Worm (Caenorhabditis elegans): ENCODE data around the gene paf-2.
A peak's percentile ranks its signal among the peaks of the same experiment; 100 is the strongest.

The paf-2 gene

DNA sequence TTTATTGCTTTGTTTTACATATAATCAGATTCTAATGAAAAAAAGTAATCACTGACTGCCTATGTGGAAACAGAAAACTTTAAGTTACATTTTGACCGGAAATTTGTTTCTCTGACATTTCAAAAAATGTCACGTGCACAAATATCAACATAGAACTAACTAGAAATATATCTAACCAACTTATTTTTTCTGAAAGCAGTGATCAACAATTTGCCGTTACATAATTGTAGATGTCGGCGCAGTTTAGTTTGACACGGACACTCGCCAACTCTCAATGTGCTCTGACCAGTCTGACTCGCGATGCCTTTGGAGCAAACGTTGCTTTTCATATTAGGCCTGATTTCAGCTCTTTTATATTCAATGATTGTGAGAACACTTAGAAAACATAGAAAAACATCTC lies 40.8 kb downstream of the paf-2 start, which contains the start of gene srv-6:
Gene srv-6, plus strand, starts transcription at position 301 of the 400 bp plus-strand sequence.
- TF ChIP-seq elt-3 (tag; optimal IDR thresholded peaks at IDR 0.05): no peak
- TF ChIP-seq ceh-39 (tag; optimal IDR thresholded peaks at IDR 0.05): no peak
- TF ChIP-seq bed-3 (GFP tag; optimal IDR thresholded peaks at IDR 0.05): no peak
- no peak for TF ChIP-seq pha-4 (tag; optimal IDR thresholded peaks at IDR 0.05)

DNA sequence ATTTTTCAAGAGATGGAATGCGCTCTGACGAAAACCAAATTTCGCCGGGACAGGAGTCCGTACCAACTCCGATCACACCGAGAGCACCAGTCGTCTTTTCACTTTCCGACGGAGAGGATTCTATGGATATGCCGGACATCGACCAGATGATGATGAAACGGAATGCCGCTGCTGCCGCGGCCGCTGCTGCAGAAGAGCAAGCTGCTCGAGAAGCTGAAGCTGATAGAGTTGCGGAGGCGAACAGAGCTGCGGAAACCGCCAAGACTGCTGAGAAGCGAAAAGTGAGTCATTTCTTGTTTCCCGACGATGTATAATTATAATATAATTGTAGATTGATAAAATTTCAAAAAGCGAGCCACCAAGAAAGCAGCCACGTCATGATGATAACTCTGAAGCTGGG lies 42.2 kb downstream of the paf-2 start:
- TF ChIP-seq zip-8 (tag; optimal IDR thresholded peaks at IDR 0.05): no peak
- TF ChIP-seq blmp-1 (tag; optimal IDR thresholded peaks at IDR 0.05): no peak
- TF ChIP-seq unc-120 (tag; optimal IDR thresholded peaks at IDR 0.05; ENCODE audit: poor library complexity, severe bottlenecking): no peak
- TF ChIP-seq nhr-76 (tag; optimal IDR thresholded peaks at IDR 0.05): no peak
- TF ChIP-seq drap-1 (GFP tag; optimal IDR thresholded peaks at IDR 0.05): no peak

DNA sequence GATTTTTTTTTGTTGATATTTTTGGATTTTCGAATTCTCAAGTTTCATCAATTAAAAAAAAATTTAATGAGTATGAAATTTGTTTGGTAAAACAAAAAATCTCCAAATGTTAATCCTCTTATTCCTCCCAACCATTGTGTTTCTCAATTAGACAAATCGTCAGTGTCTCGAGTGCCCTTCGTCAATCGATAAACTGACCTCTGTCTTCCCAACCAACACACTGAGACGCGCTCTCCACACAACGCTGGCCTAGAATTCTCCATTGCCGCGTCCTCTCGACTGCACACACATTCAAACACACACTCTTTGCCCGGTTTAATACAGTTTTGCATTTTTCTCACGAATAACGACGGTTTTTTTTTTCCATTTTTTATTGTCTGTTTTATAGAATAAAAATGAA lies 42.8 kb downstream of the paf-2 start, which contains the start of gene taf-11.1:
Gene taf-11.1, plus strand, starts transcription at position 389 of the 400 bp plus-strand sequence.
- TF ChIP-seq ces-1 (GFP tag; optimal IDR thresholded peaks at IDR 0.05): peak; percentile 28
- TF ChIP-seq zip-8 (tag; optimal IDR thresholded peaks at IDR 0.05): no peak
- no peak for TF ChIP-seq pha-4 (tag; optimal IDR thresholded peaks at IDR 0.05)
- peak; percentile 7 for TF ChIP-seq lin-13 (tag; optimal IDR thresholded peaks at IDR 0.05)
- TF ChIP-seq cnd-1 (tag; optimal IDR thresholded peaks at IDR 0.05): peak; percentile 40
- no peak for TF ChIP-seq ztf-11 (tag; optimal IDR thresholded peaks at IDR 0.05)
- peak; percentile 29 for TF ChIP-seq ceh-39 (tag; optimal IDR thresholded peaks at IDR 0.05)
- peak; percentile 21 for TF ChIP-seq hlh-1 (tag; optimal IDR thresholded peaks at IDR 0.05)
- TF ChIP-seq sptf-1 (tag; optimal IDR thresholded peaks at IDR 0.05): no peak
- TF ChIP-seq unc-120 (tag; optimal IDR thresholded peaks at IDR 0.05; ENCODE audit: poor library complexity, severe bottlenecking): no peak

DNA sequence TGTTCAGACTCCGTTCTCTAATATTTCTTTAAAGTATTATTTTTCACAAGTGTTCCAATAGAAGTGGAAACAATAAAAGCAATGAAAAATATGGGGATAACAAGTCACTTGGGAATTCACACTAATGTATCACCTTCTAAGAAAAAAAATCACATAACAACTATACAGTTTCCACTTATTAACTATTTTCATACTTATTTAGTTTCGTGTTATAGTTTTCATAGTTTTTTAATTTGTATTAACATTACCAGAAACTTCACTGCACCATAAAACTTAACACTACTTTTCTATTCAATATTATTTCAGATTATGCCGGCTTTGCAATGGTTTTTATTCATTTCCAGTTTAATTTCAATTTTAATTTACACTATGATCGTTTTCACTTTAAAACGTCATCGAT lies 45.5 kb downstream of the paf-2 start, which contains the start of gene srv-5:
Gene srv-5, plus strand, starts transcription at position 301 of the 400 bp plus-strand sequence.
- no peak for TF ChIP-seq hlh-1 (tag; optimal IDR thresholded peaks at IDR 0.05)
- TF ChIP-seq lin-32 (GFP tag; optimal IDR thresholded peaks at IDR 0.05): no peak
- TF ChIP-seq nhr-12 (tag; optimal IDR thresholded peaks at IDR 0.05): no peak
- TF ChIP-seq ham-2 (GFP tag; optimal IDR thresholded peaks at IDR 0.05): no peak

DNA sequence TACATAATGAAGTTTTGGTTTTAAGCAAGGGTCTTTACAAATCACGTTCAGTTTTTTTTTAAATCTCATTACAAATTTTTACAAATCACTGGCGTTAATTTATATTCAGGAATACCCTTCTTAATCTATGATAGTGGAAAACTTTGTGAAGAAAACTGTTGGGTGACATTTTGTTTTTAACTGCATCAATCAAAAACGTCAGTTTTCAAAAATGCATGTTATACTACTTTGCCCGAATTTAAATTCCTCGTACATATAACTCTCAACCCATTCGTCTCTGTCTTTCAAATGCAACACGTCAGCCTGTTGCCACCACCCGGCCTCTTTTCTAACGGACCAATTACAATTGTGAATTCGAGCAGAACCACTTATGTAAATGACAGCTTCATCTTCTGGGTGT lies 48.6 kb downstream of the paf-2 start, which contains the start of gene hlh-13:
Gene hlh-13, plus strand, starts transcription at position 301 of the 400 bp plus-strand sequence.
- TF ChIP-seq elt-1 (tag; optimal IDR thresholded peaks at IDR 0.05; ENCODE audit: borderline replicate concordance, insufficient read depth) (no peak), nhr-76 (tag; optimal IDR thresholded peaks at IDR 0.05) (no peak)

DNA sequence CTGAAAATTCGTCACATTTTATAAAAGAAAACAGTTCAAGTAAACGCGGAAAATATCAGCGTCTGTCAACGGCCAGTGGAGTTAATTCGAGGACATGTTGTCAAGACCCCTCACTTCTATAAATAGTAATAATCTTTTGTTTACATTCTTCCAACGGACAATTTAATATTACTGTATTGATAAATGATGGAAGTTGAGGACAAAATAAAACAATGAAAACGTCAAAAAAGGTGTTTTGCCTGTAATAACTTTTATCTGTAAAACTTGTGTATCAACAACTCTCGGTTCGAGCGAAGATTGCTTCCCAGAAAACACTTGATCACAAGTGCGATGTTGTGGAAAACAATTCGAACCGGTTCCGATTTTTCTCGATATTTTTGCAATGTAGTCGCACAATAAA lies 49.1 kb downstream of the paf-2 start:
- TF ChIP-seq lin-13 (tag; optimal IDR thresholded peaks at IDR 0.05): no peak
- no peak for TF ChIP-seq hlh-1 (tag; optimal IDR thresholded peaks at IDR 0.05)
- no peak for TF ChIP-seq ceh-43 (GFP tag; optimal IDR thresholded peaks at IDR 0.05)
- no peak for TF ChIP-seq M03D4.4 (tag; optimal IDR thresholded peaks at IDR 0.05)
- TF ChIP-seq snpc-4 (tag; optimal IDR thresholded peaks at IDR 0.05): no peak

DNA sequence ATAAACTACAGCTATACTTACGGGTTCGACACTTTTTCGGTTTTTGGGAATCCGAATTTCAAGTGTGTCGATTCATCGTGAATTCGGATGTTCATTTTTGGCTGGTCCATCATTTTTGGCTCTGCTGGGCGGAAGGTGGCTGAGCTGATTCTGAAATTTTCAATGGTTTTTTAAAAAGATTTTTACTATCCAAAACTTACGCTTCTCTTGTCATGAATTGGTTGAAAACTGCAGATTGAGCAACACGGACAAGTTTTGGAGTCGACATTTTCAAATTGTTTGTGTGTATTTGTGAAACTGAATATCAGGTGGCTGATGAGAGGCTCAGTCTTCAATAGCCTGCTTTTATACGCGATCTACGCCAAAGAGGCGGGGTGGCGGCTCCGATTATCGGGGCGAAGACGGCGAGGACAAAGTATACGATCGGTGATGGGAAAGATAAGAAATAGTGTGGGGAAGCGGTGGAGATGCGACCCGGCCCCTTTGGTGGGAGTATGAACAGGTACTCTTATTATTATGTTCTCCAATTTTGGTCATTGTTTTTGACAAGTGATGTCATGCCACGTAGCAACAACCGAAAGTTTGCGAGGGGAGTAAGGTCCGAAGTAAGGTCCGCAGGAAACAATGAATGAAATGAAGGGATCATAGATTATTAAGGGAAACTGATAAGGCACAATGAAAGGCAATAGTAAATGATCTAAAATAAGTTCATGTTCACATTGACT lies 50.5 kb downstream of the paf-2 start, which contains the start of gene F48D6.4:
Gene F48D6.4, minus strand, starts transcription at position 346 of the 725 bp plus-strand sequence.
- no peak for TF ChIP-seq zip-8 (tag; optimal IDR thresholded peaks at IDR 0.05)
- TF ChIP-seq nhr-2 (tag; optimal IDR thresholded peaks at IDR 0.05): no peak
- peak; percentile 41 for TF ChIP-seq hlh-1 (tag; optimal IDR thresholded peaks at IDR 0.05)
- TF ChIP-seq ces-1 (GFP tag; optimal IDR thresholded peaks at IDR 0.05): no peak

DNA sequence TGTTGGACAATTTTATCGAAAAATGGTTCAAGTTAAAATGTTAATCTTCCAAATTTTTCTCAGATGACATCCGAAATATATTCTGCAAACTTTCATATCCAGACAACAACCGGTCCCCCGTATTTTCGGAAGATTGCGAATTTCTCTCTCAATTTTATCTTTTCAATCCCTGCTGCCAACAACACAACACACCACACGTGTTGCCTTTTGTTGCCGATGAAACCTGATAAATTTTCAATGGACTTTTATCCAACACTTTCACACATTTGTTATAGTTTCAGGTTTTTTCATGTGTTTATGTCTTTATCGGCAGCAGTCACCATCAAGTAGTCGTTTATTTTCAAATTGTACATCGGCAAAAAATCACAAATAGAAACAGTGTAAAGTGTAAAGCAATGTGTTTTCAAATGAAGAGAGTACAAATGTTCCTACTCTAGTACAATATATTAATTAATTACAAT lies 51.3 kb downstream of the paf-2 start:
- no peak for TF ChIP-seq pha-4 (tag; optimal IDR thresholded peaks at IDR 0.05)
- TF ChIP-seq ceh-83 (GFP tag; optimal IDR thresholded peaks at IDR 0.05): no peak
- TF ChIP-seq elt-1 (tag; optimal IDR thresholded peaks at IDR 0.05; ENCODE audit: borderline replicate concordance, insufficient read depth): no peak
- no peak for TF ChIP-seq bed-3 (GFP tag; optimal IDR thresholded peaks at IDR 0.05)
- TF ChIP-seq lsy-2 (tag; optimal IDR thresholded peaks at IDR 0.05): no peak
- no peak for TF ChIP-seq nhr-237 (tag; optimal IDR thresholded peaks at IDR 0.05)
- no peak for TF ChIP-seq flh-1 (GFP tag; optimal IDR thresholded peaks at IDR 0.05)
- no peak for TF ChIP-seq unc-39 (tag; optimal IDR thresholded peaks at IDR 0.05)
- TF ChIP-seq ceh-39 (tag; optimal IDR thresholded peaks at IDR 0.05): no peak
- no peak for TF ChIP-seq drap-1 (GFP tag; optimal IDR thresholded peaks at IDR 0.05)
- no peak for TF ChIP-seq elt-3 (tag; optimal IDR thresholded peaks at IDR 0.05)
- no peak for TF ChIP-seq zip-8 (tag; optimal IDR thresholded peaks at IDR 0.05)
- no peak for TF ChIP-seq cnd-1 (tag; optimal IDR thresholded peaks at IDR 0.05)
- TF ChIP-seq sem-2 (GFP tag; optimal IDR thresholded peaks at IDR 0.05): no peak
- no peak for TF ChIP-seq mab-5 (tag; optimal IDR thresholded peaks at IDR 0.05)
- TF ChIP-seq unc-120 (tag; optimal IDR thresholded peaks at IDR 0.05; ENCODE audit: poor library complexity, severe bottlenecking): peak; percentile 10
- peak; percentile 29 for TF ChIP-seq hlh-1 (tag; optimal IDR thresholded peaks at IDR 0.05)
- no peak for TF ChIP-seq mls-2 (tag; optimal IDR thresholded peaks at IDR 0.05)
- no peak for TF ChIP-seq ceh-43 (GFP tag; optimal IDR thresholded peaks at IDR 0.05)
- TF ChIP-seq sptf-1 (tag; optimal IDR thresholded peaks at IDR 0.05): no peak
- peak; percentile 15 for TF ChIP-seq unc-62 (GFP tag; optimal IDR thresholded peaks at IDR 0.05)
- no peak for TF ChIP-seq snpc-4 (tag; optimal IDR thresholded peaks at IDR 0.05)

Data from whole organism, mixed stage, embryonic.